Fruit fly (Drosophila melanogaster) whole organism, embryonic: Measurements from ENCODE around the gene CG13603.

Experiments used
- Atf-2 ChIP-seq: fragments of 200-800 bp; sonication (Bioruptor generic); optimal IDR thresholded peaks from 2 replicates; lab custom pipeline; 2016; ENCODE audit warnings: missing biosample characterization, missing genetic modification characterization
- Bgb ChIP-seq: fragments of 200-800 bp; sonication (Bioruptor generic); IDR thresholded peaks from 2 replicates; pipeline ENCODE4 v1.3.6; 2022; ENCODE audit warnings: missing biosample characterization, missing genetic modification characterization; ENCODE audit not compliant: partially characterized antibody
- CG13123 ChIP-seq: fragments of 200-800 bp; sonication (Bioruptor generic); optimal IDR thresholded peaks from 2 replicates; lab custom pipeline; 2016; ENCODE audit warnings: missing biosample characterization, missing genetic modification characterization
- CG3281 ChIP-seq: fragments of 200-800 bp; sonication (Bioruptor generic); optimal IDR thresholded peaks from 3 replicates; lab custom pipeline; 2017; ENCODE audit warnings: missing biosample characterization, mild to moderate bottlenecking, missing genetic modification characterization
- CG7357 ChIP-seq: fragments of 200-800 bp; sonication (Bioruptor generic); IDR thresholded peaks from 3 replicates; pipeline ENCODE4 v1.3.6; 2022; ENCODE audit warnings: missing biosample characterization, missing genetic modification characterization
- CG8290 ChIP-seq, 3 experiments: fragments of 200-800 bp; sonication (Bioruptor generic); optimal IDR thresholded peaks; 2 replicates each; lab custom pipeline; 2016 to 2019; ENCODE audit warnings: missing biosample characterization in 3 of 3, missing genetic modification characterization in 3 of 3, mild to moderate bottlenecking in 2 of 3, moderate library complexity in 1 of 3
- Hr39 ChIP-seq: fragments of >200 bp; optimal IDR thresholded peaks from 2 replicates; lab custom pipeline; 2017
- cas ChIP-seq: fragments of 200-800 bp; sonication (Bioruptor generic); IDR thresholded peaks from 2 replicates; pipeline ENCODE4 v1.3.6; 2022; ENCODE audit warnings: missing biosample characterization, missing genetic modification characterization
- fd64A ChIP-seq: fragments of 200-800 bp; sonication (Bioruptor generic); optimal IDR thresholded peaks from 3 replicates; lab custom pipeline; 2018; ENCODE audit warnings: missing biosample characterization, mild to moderate bottlenecking, missing genetic modification characterization
- luna ChIP-seq: fragments of 200-800 bp; sonication (Bioruptor generic); optimal IDR thresholded peaks from 2 replicates; lab custom pipeline; 2016; ENCODE audit warnings: missing biosample characterization, missing genetic modification characterization
- nmo ChIP-seq: fragments of 200-800 bp; sonication (Bioruptor generic); optimal IDR thresholded peaks from 2 replicates; lab custom pipeline; 2018; ENCODE audit warnings: missing biosample characterization, mild to moderate bottlenecking, missing genetic modification characterization, moderate library complexity
- pho ChIP-seq: fragments of 200-800 bp; sonication (Bioruptor generic); optimal IDR thresholded peaks from 2 replicates; lab custom pipeline; 2016; ENCODE audit warnings: missing biosample characterization, missing genetic modification characterization
- sim ChIP-seq: fragments of 200-800 bp; sonication (Bioruptor generic); IDR thresholded peaks from 2 replicates; pipeline ENCODE4 v1.3.6; 2022; ENCODE audit warnings: missing biosample characterization, missing genetic modification characterization
- zen ChIP-seq: fragments of 200-800 bp; sonication (Bioruptor generic); optimal IDR thresholded peaks from 3 replicates; lab custom pipeline; 2018; ENCODE audit warnings: missing biosample characterization, mild to moderate bottlenecking, missing genetic modification characterization, moderate library complexity

- no peak for TF ChIP-seq CG3281
- no peak for TF ChIP-seq fd64A (GFP tag; lab: Kevin White, UChicago)
- no peak for TF ChIP-seq CG8290 (GFP tag; optimal IDR thresholded peaks at IDR 0.05; lab: Kevin White, UChicago)
- peak in 1 of 2 experiments; percentile 0 for TF ChIP-seq CG8290 (tag; optimal IDR thresholded peaks at IDR 0.05; lab: Kevin White, UChicago)
- no peak for TF ChIP-seq CG7357 (GFP tag; lab: Robert Waterston, UW)
- TF ChIP-seq nmo (GFP tag; lab: Kevin White, UChicago): peak; percentile 2
- TF ChIP-seq Hr39 (lab: Kevin White, UChicago): no peak
- TF ChIP-seq Atf-2 (GFP tag; lab: Kevin White, UChicago): no peak
- TF ChIP-seq CG13123 (GFP tag; lab: Kevin White, UChicago): no peak
- no peak for TF ChIP-seq zen (tag; lab: Kevin White, UChicago)
- no peak for TF ChIP-seq sim (GFP tag; lab: Robert Waterston, UW)
- TF ChIP-seq Bgb (GFP tag; lab: Robert Waterston, UW): peak; percentile 48; the same call in 1 of the 2 replicates
- TF ChIP-seq pho (GFP tag; lab: Kevin White, UChicago): no peak
- no peak for TF ChIP-seq cas (GFP tag; lab: Robert Waterston, UW)
- no peak for TF ChIP-seq luna (GFP tag; lab: Kevin White, UChicago)
Measured at dm6 chr3R:24006449-24007159, 20.2 kb upstream of the CG13603 start.
